Worm (Caenorhabditis elegans) whole organism, L4 larva: ENCODE measurements around the gene str-153.

ENCODE experiments used
- D1046.2 ChIP-seq: fragments of 200-800 bp; sonication (Bioruptor generic); IDR thresholded peaks from 2 replicates; pipeline ENCODE4 v1.3.6; 2022; ENCODE audit warnings: missing genetic modification characterization, missing compliant biosample characterization
- F10B5.3 ChIP-seq: sonication (generic microtip); optimal IDR thresholded peaks from 2 replicates; lab custom pipeline; 2016; ENCODE audit warnings: mild to moderate bottlenecking, missing genetic modification characterization, missing compliant biosample characterization
- F26F4.8 ChIP-seq: fragments of 200-800 bp; sonication (Bioruptor generic); conservative IDR thresholded peaks from 2 replicates; pipeline ENCODE4 v1.3.6; 2022; ENCODE audit warnings: missing genetic modification characterization, missing compliant biosample characterization
- F44E2.7 ChIP-seq: fragments of 200-800 bp; sonication (Bioruptor generic); IDR thresholded peaks from 2 replicates; pipeline ENCODE4 v2.1.2; 2022; ENCODE audit warnings: missing genetic modification characterization, missing compliant biosample characterization
- Y105C5A.15 ChIP-seq: fragments of 200-800 bp; sonication (Bioruptor generic); IDR thresholded peaks from 2 replicates; pipeline ENCODE4 v1.3.6; 2022; ENCODE audit warnings: missing genetic modification characterization, missing compliant biosample characterization
- Y5F2A.4 ChIP-seq: fragments of 200-800 bp; sonication (Bioruptor generic); optimal IDR thresholded peaks from 2 replicates; lab custom pipeline; 2018; ENCODE audit warnings: mild to moderate bottlenecking, missing genetic modification characterization, missing compliant biosample characterization
- ZK546.5 ChIP-seq, 2 experiments: sonication (generic microtip); optimal IDR thresholded peaks; 2 replicates each; lab custom pipeline; 2017; ENCODE audit warnings: missing biosample characterization in 2 of 2, missing genetic modification characterization in 2 of 2
- aly-2 ChIP-seq: sonication (generic microtip); optimal IDR thresholded peaks from 2 replicates; lab custom pipeline; 2018; ENCODE audit warnings: missing biosample characterization, missing genetic modification characterization
- ama-1 ChIP-seq: fragments of 150-350 bp; optimal IDR thresholded peaks from 2 replicates; lab custom pipeline; 2014; ENCODE audit warnings: inconsistent platforms, mixed read lengths
- ceh-32 ChIP-seq: sonication (generic microtip); optimal IDR thresholded peaks from 2 replicates; lab custom pipeline; 2016; ENCODE audit warnings: mild to moderate bottlenecking, missing genetic modification characterization, missing compliant biosample characterization; ENCODE audit not compliant: poor library complexity
- ceh-44 ChIP-seq: fragments of 200-800 bp; sonication (Bioruptor generic); IDR thresholded peaks from 2 replicates; pipeline ENCODE4 v1.3.6; 2022; ENCODE audit warnings: missing genetic modification reagents, missing genetic modification characterization, missing compliant biosample characterization
- ces-1 ChIP-seq: fragments of 150-350 bp; sonication (generic microtip); optimal IDR thresholded peaks from 4 replicates; lab custom pipeline; 2014; ENCODE audit warnings: missing biosample characterization, missing genetic modification reagents, missing genetic modification characterization
- daf-16 ChIP-seq, 3 experiments: sonication (generic microtip); optimal IDR thresholded peaks; 2 replicates each; lab custom pipeline; 2016 to 2017; ENCODE audit warnings: missing genetic modification characterization in 3 of 3, missing genetic modification reagents in 3 of 3, mild to moderate bottlenecking in 2 of 3, missing compliant biosample characterization in 2 of 3, missing biosample characterization in 1 of 3, moderate library complexity in 1 of 3
- daf-19 ChIP-seq: fragments of 200-800 bp; sonication (Bioruptor generic); conservative IDR thresholded peaks from 2 replicates; pipeline ENCODE4 v1.3.6; 2022; ENCODE audit warnings: missing genetic modification characterization, missing compliant biosample characterization
- daf-8 ChIP-seq: fragments of 200-800 bp; sonication (Bioruptor generic); IDR thresholded peaks from 2 replicates; pipeline ENCODE4 v1.3.6; 2022; ENCODE audit warnings: missing genetic modification characterization, missing compliant biosample characterization
- dmd-9 ChIP-seq: fragments of 200-800 bp; sonication (Bioruptor generic); IDR thresholded peaks from 2 replicates; pipeline ENCODE4 v1.3.6; 2022; ENCODE audit warnings: missing genetic modification reagents, missing genetic modification characterization, missing compliant biosample characterization
- dve-1 ChIP-seq: sonication (generic microtip); optimal IDR thresholded peaks from 2 replicates; lab custom pipeline; 2017; ENCODE audit warnings: antibody characterized with exemption, mild to moderate bottlenecking, missing genetic modification characterization, missing compliant biosample characterization; ENCODE audit not compliant: insufficient read depth
- hlh-30 ChIP-seq: sonication (generic microtip); optimal IDR thresholded peaks from 2 replicates; lab custom pipeline; 2017; ENCODE audit warnings: antibody characterized with exemption, mild to moderate bottlenecking, missing genetic modification characterization, missing compliant biosample characterization; ENCODE audit not compliant: insufficient read depth
- jun-1 ChIP-seq: fragments of 150-350 bp; optimal IDR thresholded peaks from 2 replicates; lab custom pipeline; 2014; ENCODE audit warnings: missing biosample characterization, missing genetic modification reagents, missing genetic modification characterization
- lim-7 ChIP-seq: fragments of 200-800 bp; sonication (Bioruptor generic); IDR thresholded peaks from 2 replicates; pipeline ENCODE4 v1.3.6; 2022; ENCODE audit warnings: missing genetic modification characterization, missing compliant biosample characterization
- lin-1 ChIP-seq: fragments of 200-800 bp; sonication (Bioruptor generic); IDR thresholded peaks from 2 replicates; pipeline ENCODE4 v1.3.6; 2022; ENCODE audit warnings: missing genetic modification reagents, missing genetic modification characterization, missing compliant biosample characterization
- lin-29 ChIP-seq: fragments of 200-800 bp; sonication (Bioruptor generic); IDR thresholded peaks from 2 replicates; pipeline ENCODE4 v1.3.6; 2022; ENCODE audit warnings: missing genetic modification reagents, missing genetic modification characterization, missing compliant biosample characterization
- lin-38 ChIP-seq: fragments of 200-800 bp; sonication (Bioruptor generic); IDR thresholded peaks from 2 replicates; pipeline ENCODE4 v1.3.6; 2022; ENCODE audit warnings: missing genetic modification reagents, missing genetic modification characterization, missing compliant biosample characterization
- lin-39 ChIP-seq: fragments of 150-350 bp; optimal IDR thresholded peaks from 2 replicates; lab custom pipeline; 2014; ENCODE audit warnings: missing biosample characterization, missing genetic modification reagents, missing genetic modification characterization
- mep-1 ChIP-seq: fragments of 150-350 bp; sonication (generic microtip); optimal IDR thresholded peaks from 3 replicates; lab custom pipeline; 2014; ENCODE audit warnings: missing biosample characterization, missing genetic modification characterization
- mes-2 ChIP-seq: sonication (generic microtip); optimal IDR thresholded peaks from 2 replicates; lab custom pipeline; 2016; ENCODE audit warnings: missing genotype, mild to moderate bottlenecking, missing genetic modification characterization, missing compliant biosample characterization; ENCODE audit not compliant: poor library complexity, severe bottlenecking
- mxl-2 ChIP-seq: fragments of 200-800 bp; sonication (Bioruptor generic); conservative IDR thresholded peaks from 2 replicates; pipeline ENCODE4 v1.3.6; 2022; ENCODE audit warnings: missing genetic modification reagents, missing genetic modification characterization, missing compliant biosample characterization
- mxl-3 ChIP-seq: fragments of 200-800 bp; sonication (Bioruptor generic); optimal IDR thresholded peaks from 2 replicates; lab custom pipeline; 2018; ENCODE audit warnings: mild to moderate bottlenecking, missing genetic modification characterization, missing compliant biosample characterization
- nhr-10 ChIP-seq: fragments of 150-350 bp; optimal IDR thresholded peaks from 2 replicates; lab custom pipeline; 2014; ENCODE audit warnings: missing biosample characterization, missing genetic modification characterization
- nhr-11 ChIP-seq: fragments of 150-350 bp; optimal IDR thresholded peaks from 2 replicates; lab custom pipeline; 2014; ENCODE audit warnings: missing biosample characterization, missing genetic modification characterization
- nhr-237 ChIP-seq: sonication (generic microtip); optimal IDR thresholded peaks from 2 replicates; lab custom pipeline; 2017; ENCODE audit warnings: missing biosample characterization, missing genetic modification characterization
- nhr-28 ChIP-seq: fragments of 150-350 bp; optimal IDR thresholded peaks from 2 replicates; lab custom pipeline; 2014; ENCODE audit warnings: missing biosample characterization, missing genetic modification characterization
- nhr-42 ChIP-seq: fragments of 200-800 bp; sonication (Bioruptor generic); IDR thresholded peaks from 2 replicates; pipeline ENCODE4 v1.3.6; 2022; ENCODE audit warnings: missing genetic modification characterization, missing compliant biosample characterization
- nhr-48 ChIP-seq: sonication (generic microtip); optimal IDR thresholded peaks from 2 replicates; lab custom pipeline; 2016; ENCODE audit warnings: mild to moderate bottlenecking, missing genetic modification characterization, missing compliant biosample characterization
- nhr-6 ChIP-seq: fragments of 150-350 bp; optimal IDR thresholded peaks from 2 replicates; lab custom pipeline; 2014; ENCODE audit warnings: missing biosample characterization, missing genetic modification characterization
- nhr-76 ChIP-seq: fragments of 150-350 bp; optimal IDR thresholded peaks from 2 replicates; lab custom pipeline; 2014; ENCODE audit warnings: missing biosample characterization, missing genetic modification characterization
- php-3 ChIP-seq: fragments of 200-800 bp; sonication (Bioruptor generic); IDR thresholded peaks from 2 replicates; pipeline ENCODE4 v1.3.6; 2022; ENCODE audit warnings: missing genetic modification reagents, missing genetic modification characterization, missing compliant biosample characterization
- set-16 ChIP-seq: fragments of 200-800 bp; sonication (Bioruptor generic); IDR thresholded peaks from 2 replicates; pipeline ENCODE4 v1.3.6; 2022; ENCODE audit warnings: missing genetic modification reagents, missing genetic modification characterization, missing compliant biosample characterization
- skn-1 ChIP-seq: fragments of 150-350 bp; optimal IDR thresholded peaks from 2 replicates; lab custom pipeline; 2014; ENCODE audit warnings: missing biosample characterization, missing genetic modification characterization
- snpc-4 ChIP-seq: fragments of 150-350 bp; optimal IDR thresholded peaks from 2 replicates; lab custom pipeline; 2014; ENCODE audit warnings: missing biosample characterization, missing genetic modification characterization
- spr-1 ChIP-seq: sonication (generic microtip); optimal IDR thresholded peaks from 2 replicates; lab custom pipeline; 2016; ENCODE audit warnings: mild to moderate bottlenecking, missing genetic modification characterization, missing compliant biosample characterization
- unc-130 ChIP-seq: sonication (generic microtip); optimal IDR thresholded peaks from 2 replicates; lab custom pipeline; 2016; ENCODE audit warnings: missing genetic modification reagents, missing genetic modification characterization, missing compliant biosample characterization
- unc-39 ChIP-seq: sonication (generic microtip); optimal IDR thresholded peaks from 2 replicates; lab custom pipeline; 2017; ENCODE audit warnings: missing biosample characterization, missing genetic modification characterization
- zag-1 ChIP-seq: fragments of 150-350 bp; optimal IDR thresholded peaks from 2 replicates; lab custom pipeline; 2014; ENCODE audit warnings: missing biosample characterization, missing genetic modification characterization
- ztf-7 ChIP-seq: fragments of 150-350 bp; optimal IDR thresholded peaks from 2 replicates; lab custom pipeline; 2014; ENCODE audit warnings: missing biosample characterization, missing genetic modification characterization

The str-153 gene

DNA sequence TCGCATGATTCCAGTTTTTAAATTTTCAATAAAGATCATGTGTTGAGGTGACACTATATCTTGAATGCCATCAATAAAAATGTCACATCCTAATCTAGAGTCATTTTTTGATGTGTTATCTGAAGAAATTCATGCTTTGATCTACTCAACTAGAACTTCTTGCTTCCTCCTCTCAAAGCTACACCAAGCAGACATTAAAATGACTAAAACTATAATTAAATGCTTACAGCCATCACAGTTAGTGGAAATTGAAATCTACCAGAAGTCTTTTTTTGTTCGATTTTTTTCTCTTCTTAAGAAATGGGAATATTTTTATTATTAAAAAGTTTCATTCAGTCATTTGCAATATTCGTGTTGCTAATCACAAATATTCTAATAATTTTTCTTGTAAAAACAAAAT lies 16.4 kb upstream of the str-153 start, which contains the start of gene str-158:
TSS of gene str-158 (plus strand) at position 301 of the 400 bp plus-strand sequence.
- TF ChIP-seq lin-29 (GFP tag; lab: Robert Waterston, UW): no peak
- no peak for TF ChIP-seq spr-1 (tag; lab: Kevin White, UChicago)
- TF ChIP-seq mes-2 (tag; lab: Kevin White, UChicago): no peak
- TF ChIP-seq zag-1 (tag; lab: Kevin White, UChicago): no peak
- no peak for TF ChIP-seq D1046.2 (GFP tag; lab: Robert Waterston, UW)
- TF ChIP-seq mep-1 (tag; lab: Kevin White, UChicago): no peak

DNA sequence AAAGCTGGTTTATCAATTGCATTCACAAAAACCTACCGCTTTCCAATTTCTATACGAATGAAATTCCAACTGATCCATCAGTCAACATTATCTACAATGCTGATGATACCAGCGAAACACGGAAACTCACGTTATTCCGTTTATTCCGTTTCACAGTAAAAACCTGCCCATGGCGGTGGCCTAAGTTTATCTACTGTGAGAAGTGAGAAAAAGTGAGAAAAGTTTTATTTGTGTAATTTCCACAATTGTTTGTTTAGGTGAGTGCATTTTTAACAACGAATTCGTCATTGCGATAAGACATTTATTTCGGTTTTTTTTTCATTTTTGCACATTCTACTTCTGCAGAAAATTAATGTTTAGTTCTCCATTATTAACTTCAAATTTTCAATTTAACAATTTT lies 4.2 kb upstream of the str-153 start, which contains the start of gene Y9C9A.8:
TSS of gene Y9C9A.8 (plus strand) at position 301 of the 400 bp plus-strand sequence.
- no peak for TF ChIP-seq hlh-30
- TF ChIP-seq nhr-48 (tag; lab: Kevin White, UChicago): no peak
- no peak for TF ChIP-seq daf-16 (GFP tag; optimal IDR thresholded peaks at IDR 0.05; lab: Kevin White, UChicago)
- TF ChIP-seq daf-16 (tag; optimal IDR thresholded peaks at IDR 0.05; lab: Kevin White, UChicago): peak; percentile 30
- TF ChIP-seq, all 104 proteins: peak for 1

DNA sequence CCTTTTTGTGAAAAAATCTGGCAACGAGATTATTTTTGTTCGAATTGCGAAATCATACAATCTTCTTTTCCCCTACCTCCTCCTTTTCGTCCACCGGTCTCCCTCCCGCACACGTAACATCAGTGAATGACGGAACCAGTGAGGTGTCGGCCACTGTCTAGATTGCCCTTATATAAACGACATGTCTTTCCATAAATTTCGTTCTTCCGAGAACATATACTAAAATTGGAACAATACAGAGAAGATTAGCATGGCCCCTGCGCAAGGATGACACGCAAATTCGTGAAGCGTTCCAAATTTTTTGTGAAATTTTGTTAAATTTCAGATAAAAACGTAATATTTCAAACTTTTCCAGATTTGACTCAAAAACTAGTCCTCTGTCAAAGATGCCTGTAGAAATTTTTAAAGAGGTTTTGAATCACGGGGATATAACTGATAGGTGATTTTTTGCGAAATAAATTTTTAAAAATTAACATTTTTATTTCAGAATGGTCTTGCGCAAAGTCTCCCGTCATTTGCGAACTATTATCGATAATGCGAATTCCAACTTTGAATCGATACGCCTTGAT lies 3.4 kb upstream of the str-153 start:
- peak; percentile 57 for TF ChIP-seq spr-1 (tag; lab: Kevin White, UChicago)
- TF ChIP-seq dve-1 (tag; lab: Kevin White, UChicago): peak; percentile 42
- TF ChIP-seq F26F4.8: peak; percentile 89
- TF ChIP-seq dmd-9: no peak
- TF ChIP-seq daf-16 (GFP tag; optimal IDR thresholded peaks at IDR 0.05; lab: Kevin White, UChicago): peak in 1 of 2 experiments; percentile 56
- peak; percentile 48 for TF ChIP-seq daf-16 (tag; optimal IDR thresholded peaks at IDR 0.05; lab: Kevin White, UChicago)
- TF ChIP-seq snpc-4 (tag; lab: Kevin White, UChicago): peak; percentile 82
- peak; percentile 41 for TF ChIP-seq ztf-7 (tag; lab: Kevin White, UChicago)
- no peak for TF ChIP-seq ZK546.5 (tag; optimal IDR thresholded peaks at IDR 0.05; lab: Kevin White, UChicago)
- no peak for TF ChIP-seq skn-1
- TF ChIP-seq ceh-32 (tag; lab: Kevin White, UChicago): no peak
- no peak for TF ChIP-seq mep-1 (tag; lab: Kevin White, UChicago)
- TF ChIP-seq mxl-2: no peak; the same call in 1 of the 2 replicates
- no peak for TF ChIP-seq lin-39 (tag; lab: Kevin White, UChicago)
- TF ChIP-seq lim-7: no peak
- no peak for TF ChIP-seq ces-1 (GFP tag; lab: Kevin White, UChicago)
- no peak for TF ChIP-seq lin-29 (GFP tag; lab: Robert Waterston, UW)
- TF ChIP-seq nhr-28: no peak
- no peak for TF ChIP-seq ama-1
- no peak for TF ChIP-seq D1046.2 (GFP tag; lab: Robert Waterston, UW)
- no peak; the same call in 1 of the 2 replicates for TF ChIP-seq php-3 (GFP tag; lab: Robert Waterston, UW)
- no peak for TF ChIP-seq aly-2 (tag; lab: Kevin White, UChicago)
- TF ChIP-seq nhr-10: no peak
- TF ChIP-seq nhr-76 (tag; lab: Kevin White, UChicago): no peak
- TF ChIP-seq set-16 (GFP tag; lab: Robert Waterston, UW): no peak
- TF ChIP-seq Y105C5A.15 (GFP tag; lab: Robert Waterston, UW): no peak
- no peak for TF ChIP-seq F44E2.7 (GFP tag; lab: Robert Waterston, UW)
- TF ChIP-seq daf-8 (GFP tag; lab: Robert Waterston, UW): no peak
- TF ChIP-seq nhr-42: no peak
- TF ChIP-seq daf-19 (GFP tag; lab: Robert Waterston, UW): 0 out of 2 replicates have a peak, but pooled peaks have one; percentile 29
- no peak for TF ChIP-seq Y5F2A.4 (GFP tag; lab: Kevin White, UChicago)
- no peak for TF ChIP-seq unc-39
- TF ChIP-seq nhr-11 (tag; lab: Kevin White, UChicago): no peak
- no peak for TF ChIP-seq nhr-6
- no peak for TF ChIP-seq unc-130
- no peak for TF ChIP-seq lin-1 (GFP tag; lab: Robert Waterston, UW)
- no peak for TF ChIP-seq jun-1 (tag; lab: Kevin White, UChicago)
- peak; percentile 25 for TF ChIP-seq hlh-30
- peak; percentile 9; the same call in 1 of the 2 replicates for TF ChIP-seq ceh-44
- no peak for TF ChIP-seq nhr-237 (tag; lab: Kevin White, UChicago)
- no peak; the same call in 1 of the 2 replicates for TF ChIP-seq lin-38
- no peak for TF ChIP-seq mxl-3
- no peak for TF ChIP-seq F10B5.3 (tag; lab: Kevin White, UChicago)
